Worm (Caenorhabditis elegans) whole organism, midembryonic: Measurements from ENCODE around the gene frm-7.

Experiments used
- cog-1 ChIP-seq: sonication (generic microtip); optimal IDR thresholded peaks from 2 replicates; lab custom pipeline; 2016; ENCODE audit warnings: missing genetic modification characterization, missing compliant biosample characterization
- flt-1 ChIP-seq: fragments of 200-800 bp; sonication (Bioruptor generic); IDR thresholded peaks from 2 replicates; pipeline ENCODE4 v1.3.6; 2022; ENCODE audit warnings: missing genetic modification characterization, missing compliant biosample characterization
- ref-1 ChIP-seq: fragments of 200-800 bp; sonication (Bioruptor generic); conservative IDR thresholded peaks from 2 replicates; pipeline ENCODE4 v1.3.6; 2022; ENCODE audit warnings: missing genetic modification reagents, missing genetic modification characterization, missing compliant biosample characterization

- TF ChIP-seq flt-1 (GFP tag; lab: Robert Waterston, UW) (no peak), ref-1 (GFP tag; lab: Robert Waterston, UW) (no peak), cog-1 (tag; lab: Kevin White, UChicago) (no peak)
Measured at ce11 chrV:12329173-12329572, 26.9 kb downstream of the frm-7 start.
